Fruit fly (Drosophila melanogaster): ENCODE data around the gene Phb1.
A peak's percentile ranks its signal among the peaks of the same experiment; 100 is the strongest.

The Phb1 gene

DNA sequence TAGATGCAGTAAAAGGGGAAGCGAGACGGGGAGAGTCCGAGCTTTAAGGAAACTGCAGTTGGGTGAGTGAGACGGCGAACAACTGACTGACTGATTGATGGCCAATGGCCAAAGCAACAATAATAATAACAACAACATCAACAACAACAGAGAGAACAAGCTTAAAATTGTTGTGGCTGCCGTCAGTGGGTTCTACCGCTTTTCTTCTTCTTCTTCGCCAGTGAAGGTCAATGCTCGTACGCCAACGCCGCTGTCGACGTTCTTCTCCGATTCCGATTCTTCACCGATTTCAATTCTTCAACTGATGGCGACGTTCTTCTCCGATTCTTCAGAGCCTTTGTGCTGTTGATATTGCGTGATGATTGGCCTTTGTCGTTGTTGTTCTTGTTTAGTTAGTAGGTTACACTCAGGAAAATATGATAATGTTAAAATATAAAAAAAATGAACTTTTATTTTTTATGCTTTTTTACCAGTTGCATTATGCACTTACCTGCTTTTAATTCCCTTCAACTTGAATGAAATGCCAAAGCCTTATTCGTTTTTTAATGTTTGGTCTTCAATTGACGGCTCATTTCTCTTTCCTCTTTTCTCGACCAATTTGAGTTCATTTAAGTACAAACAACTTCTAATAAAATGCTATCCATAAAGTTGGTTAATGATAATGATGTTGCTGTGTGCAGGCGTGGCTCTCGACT is 18.7 kb upstream of the Phb1 start:
- TF ChIP-seq toe (GFP tag; optimal IDR thresholded peaks at IDR 0.05) (no peak), Crg-1 (GFP tag; optimal IDR thresholded peaks at IDR 0.05) (no peak), CG14711 (tag; optimal IDR thresholded peaks at IDR 0.05) (no peak), Hr96 (GFP tag; optimal IDR thresholded peaks at IDR 0.05) (no peak), ovo (GFP tag; optimal IDR thresholded peaks at IDR 0.05) (no peak), tj (GFP tag; optimal IDR thresholded peaks at IDR 0.05) (no peak)

- TF ChIP-seq CG5204 (GFP tag; optimal IDR thresholded peaks at IDR 0.05), result no peak
- peak; percentile 95 for TF ChIP-seq tj (GFP tag; optimal IDR thresholded peaks at IDR 0.05)
- peak; percentile 64 for TF ChIP-seq Hr96 (GFP tag; optimal IDR thresholded peaks at IDR 0.05)
- TF ChIP-seq cnc (optimal IDR thresholded peaks at IDR 0.05), result no peak
- TF ChIP-seq CG7045 (GFP tag; optimal IDR thresholded peaks at IDR 0.05), result peak; percentile 36
- TF ChIP-seq CG11617 (GFP tag; optimal IDR thresholded peaks at IDR 0.05), result peak; percentile 59
- TF ChIP-seq CG7101 (tag; optimal IDR thresholded peaks at IDR 0.05), result peak; percentile 56
- peak; percentile 45 for TF ChIP-seq CG14711 (tag; optimal IDR thresholded peaks at IDR 0.05)
- TF ChIP-seq CG33017 (tag; optimal IDR thresholded peaks at IDR 0.05), result no peak
- peak; percentile 84 for TF ChIP-seq bab1 (GFP tag; optimal IDR thresholded peaks at IDR 0.05)
- peak; percentile 41 for TF ChIP-seq pad (GFP tag; optimal IDR thresholded peaks at IDR 0.05)
- peak; percentile 65 for TF ChIP-seq kay (GFP tag; ENCODE audit: borderline replicate concordance)
- no peak for TF ChIP-seq Mnt (GFP tag; optimal IDR thresholded peaks at IDR 0.05)
Observed at dm6 chr2L:19141435-19142126, 17.9 kb upstream of the Phb1 start.

dm6 chr2L:19140984-19141262 is 17.3 kb upstream of the Phb1 start:
- no peak for TF ChIP-seq cic (GFP tag; optimal IDR thresholded peaks at IDR 0.05)
- no peak for TF ChIP-seq Clk (GFP tag; optimal IDR thresholded peaks at IDR 0.05)
- no peak for TF ChIP-seq cnc (optimal IDR thresholded peaks at IDR 0.05)
- no peak for TF ChIP-seq CG7045 (GFP tag; optimal IDR thresholded peaks at IDR 0.05)
- TF ChIP-seq CG5204 (GFP tag; optimal IDR thresholded peaks at IDR 0.05), result no peak
- TF ChIP-seq tj (GFP tag; optimal IDR thresholded peaks at IDR 0.05), result no peak
- TF ChIP-seq Hr96 (GFP tag; optimal IDR thresholded peaks at IDR 0.05), result peak; percentile 33
- TF ChIP-seq CG14711 (tag; optimal IDR thresholded peaks at IDR 0.05), result peak; percentile 34
- no peak for TF ChIP-seq ovo (GFP tag; optimal IDR thresholded peaks at IDR 0.05)
- TF ChIP-seq CG1620 (GFP tag; optimal IDR thresholded peaks at IDR 0.05), result no peak
- TF ChIP-seq pad (GFP tag; optimal IDR thresholded peaks at IDR 0.05), result peak; percentile 17
- TF ChIP-seq Mnt (GFP tag; optimal IDR thresholded peaks at IDR 0.05), result no peak
- TF ChIP-seq toe (GFP tag; optimal IDR thresholded peaks at IDR 0.05), result no peak
- no peak for TF ChIP-seq CG11617 (GFP tag; optimal IDR thresholded peaks at IDR 0.05)
- no peak for TF ChIP-seq kay (GFP tag; ENCODE audit: borderline replicate concordance)
- TF ChIP-seq bab1 (GFP tag; optimal IDR thresholded peaks at IDR 0.05), result peak; percentile 54
- no peak for TF ChIP-seq CG12768 (GFP tag; optimal IDR thresholded peaks at IDR 0.05)
- TF ChIP-seq Crg-1 (GFP tag; optimal IDR thresholded peaks at IDR 0.05), result no peak
- no peak for TF ChIP-seq CG33017 (tag; optimal IDR thresholded peaks at IDR 0.05)
- peak; percentile 16 for TF ChIP-seq CG7101 (tag; optimal IDR thresholded peaks at IDR 0.05)

dm6 chr2L:19140257-19140983 is 16.8 kb upstream of the Phb1 start:
- TF ChIP-seq CG11617 (GFP tag; optimal IDR thresholded peaks at IDR 0.05), result no peak
- TF ChIP-seq CG1620 (GFP tag; optimal IDR thresholded peaks at IDR 0.05), result no peak
- no peak for TF ChIP-seq Mnt (GFP tag; optimal IDR thresholded peaks at IDR 0.05)
- peak; percentile 76 for TF ChIP-seq tj (GFP tag; optimal IDR thresholded peaks at IDR 0.05)

dm6 chr2L:19139751-19140150 is 16.1 kb upstream of the Phb1 start:
- TF ChIP-seq tj (GFP tag; optimal IDR thresholded peaks at IDR 0.05) (no peak), cic (GFP tag; optimal IDR thresholded peaks at IDR 0.05) (no peak), Mnt (GFP tag; optimal IDR thresholded peaks at IDR 0.05) (no peak), Hr96 (GFP tag; optimal IDR thresholded peaks at IDR 0.05) (no peak), Crg-1 (GFP tag; optimal IDR thresholded peaks at IDR 0.05) (no peak), CG5204 (GFP tag; optimal IDR thresholded peaks at IDR 0.05) (no peak), CG7101 (tag; optimal IDR thresholded peaks at IDR 0.05) (no peak), CG11617 (GFP tag; optimal IDR thresholded peaks at IDR 0.05) (no peak), toe (GFP tag; optimal IDR thresholded peaks at IDR 0.05) (no peak), CG12768 (GFP tag; optimal IDR thresholded peaks at IDR 0.05) (no peak), bab1 (GFP tag; optimal IDR thresholded peaks at IDR 0.05) (no peak), ovo (GFP tag; optimal IDR thresholded peaks at IDR 0.05) (no peak), cnc (optimal IDR thresholded peaks at IDR 0.05) (no peak), pad (GFP tag; optimal IDR thresholded peaks at IDR 0.05) (no peak), CG1620 (GFP tag; optimal IDR thresholded peaks at IDR 0.05) (no peak), CG7045 (GFP tag; optimal IDR thresholded peaks at IDR 0.05) (no peak), kay (GFP tag; ENCODE audit: borderline replicate concordance) (no peak), CG14711 (tag; optimal IDR thresholded peaks at IDR 0.05) (no peak), CG33017 (tag; optimal IDR thresholded peaks at IDR 0.05) (no peak), Clk (GFP tag; optimal IDR thresholded peaks at IDR 0.05) (no peak)

Data from whole organism, adult.